Worm (Caenorhabditis elegans): ENCODE measurements around the gene fipr-6.

DNA sequence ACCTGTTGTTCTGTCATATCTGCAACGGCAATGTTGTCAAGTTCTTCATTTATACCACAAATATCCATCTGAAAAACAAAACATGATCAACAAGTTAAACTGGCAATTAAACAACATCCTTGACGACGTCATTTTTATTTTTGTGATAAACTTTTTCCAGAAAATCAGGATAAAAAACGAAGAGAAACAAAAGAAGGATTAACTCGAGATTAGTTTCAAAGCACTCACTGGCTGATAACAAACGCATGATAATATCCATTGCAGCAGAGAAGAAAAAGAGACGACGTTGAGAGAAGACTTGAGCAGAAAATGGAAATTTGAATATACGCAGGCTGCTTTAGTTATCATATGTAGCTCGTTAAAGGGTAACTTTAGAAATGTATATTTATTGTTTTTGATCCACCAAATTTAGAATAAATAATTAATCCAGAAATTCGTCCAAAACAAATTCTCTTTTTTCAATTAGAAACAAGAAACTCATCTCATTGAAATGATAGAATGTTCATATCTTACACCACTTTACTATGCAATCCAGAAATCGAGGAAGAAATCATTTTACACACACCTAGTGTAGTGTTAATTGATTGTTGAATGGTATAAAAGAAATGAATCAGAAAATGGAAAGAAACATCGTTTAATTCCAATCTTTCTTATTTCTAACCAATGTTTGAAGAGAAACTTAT, 10.2 kb downstream of the fipr-6 start, which contains the start of the genes C12D8.21 and col-148:
- TF ChIP-seq flt-1 (GFP tag; IDR thresholded peaks at IDR 0.05) = no peak
- no peak for TF ChIP-seq T22C8.4 (GFP tag; IDR thresholded peaks at IDR 0.05)
- TF ChIP-seq ztf-23 (GFP tag; IDR thresholded peaks at IDR 0.05) = no peak
- no peak for TF ChIP-seq cog-1 (tag; optimal IDR thresholded peaks at IDR 0.05)
- TF ChIP-seq ref-1 (GFP tag; conservative IDR thresholded peaks at IDR 0.05) = no peak
- no peak for TF ChIP-seq tab-1 (GFP tag; IDR thresholded peaks at IDR 0.05)
